Worm (Caenorhabditis elegans) whole organism, L2 larva: Measurements from ENCODE around the gene Y57E12AR.1.

ENCODE experiments used
- fos-1 ChIP-seq: fragments of 150-350 bp; optimal IDR thresholded peaks from 2 replicates; lab custom pipeline; 2014; ENCODE audit warnings: missing biosample characterization, missing genetic modification characterization
- mab-5 ChIP-seq: fragments of 150-350 bp; optimal IDR thresholded peaks from 2 replicates; lab custom pipeline; 2014; ENCODE audit warnings: missing biosample characterization, missing genetic modification characterization
- nhr-25 ChIP-seq: fragments of 150-350 bp; sonication (generic microtip); optimal IDR thresholded peaks from 3 replicates; lab custom pipeline; 2014; ENCODE audit warnings: missing biosample characterization, missing genetic modification characterization

DNA sequence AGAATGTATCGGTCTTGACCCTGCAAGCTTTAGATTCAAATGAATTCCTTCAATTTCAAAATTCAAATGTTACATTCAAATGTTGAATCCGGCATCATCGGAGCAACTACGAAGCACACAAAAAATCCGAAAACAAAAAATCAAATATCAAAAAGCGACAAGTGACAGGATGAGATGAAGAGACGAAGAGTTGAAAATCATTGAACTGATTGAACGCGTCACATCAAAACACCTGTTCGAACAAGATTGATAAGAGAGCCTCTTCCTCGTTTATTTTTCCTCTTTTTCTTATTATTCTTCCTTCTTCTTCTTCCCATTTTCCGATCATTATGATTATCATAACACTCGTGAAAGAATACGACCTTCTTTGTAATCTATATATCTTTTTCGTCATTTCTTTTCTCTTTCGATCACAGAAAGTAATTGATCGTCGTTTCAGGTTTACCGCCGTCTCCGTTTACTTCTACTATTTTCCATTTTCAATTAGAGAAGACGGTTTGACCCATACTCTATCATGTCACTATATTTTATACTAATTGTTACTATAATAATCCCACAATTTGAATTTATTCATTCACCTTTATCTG is 20.5 kb upstream of the Y57E12AR.1 start, which contains the start of gene VC5.2:
- no peak for TF ChIP-seq fos-1 (tag; lab: Kevin White, UChicago)
- no peak for TF ChIP-seq mab-5 (tag; lab: Kevin White, UChicago)
- TF ChIP-seq nhr-25 (tag; lab: Kevin White, UChicago) = no peak
